Fruit fly (Drosophila melanogaster) whole organism, embryonic: Measurements from ENCODE around the gene CG13124.
A peak's percentile ranks its signal among the peaks of the same experiment; 100 is the strongest.

ENCODE experiments used
- Bdp1 ChIP-seq: fragments of 200-800 bp; sonication (Bioruptor generic); optimal IDR thresholded peaks from 3 replicates; lab custom pipeline; 2016; ENCODE audit warnings: missing biosample characterization, missing genetic modification characterization
- CG11398 ChIP-seq: fragments of 200-800 bp; sonication (Bioruptor generic); optimal IDR thresholded peaks from 2 replicates; lab custom pipeline; 2016; ENCODE audit warnings: missing biosample characterization, missing genetic modification characterization
- CG12219 ChIP-seq: fragments of 200-800 bp; sonication (Bioruptor generic); optimal IDR thresholded peaks from 3 replicates; lab custom pipeline; 2018; ENCODE audit warnings: missing biosample characterization, mild to moderate bottlenecking, missing genetic modification characterization
- CG15073 ChIP-seq: fragments of 200-800 bp; sonication (Bioruptor generic); optimal IDR thresholded peaks from 2 replicates; lab custom pipeline; 2016; ENCODE audit warnings: missing biosample characterization, missing genetic modification characterization
- CG1602 ChIP-seq: fragments of 200-800 bp; sonication (Bioruptor generic); optimal IDR thresholded peaks from 3 replicates; lab custom pipeline; 2016; ENCODE audit warnings: missing biosample characterization, missing genetic modification characterization
- CG3163 ChIP-seq: fragments of 200-800 bp; sonication (Bioruptor generic); optimal IDR thresholded peaks from 3 replicates; lab custom pipeline; 2016; ENCODE audit warnings: missing biosample characterization, missing genetic modification characterization
- CG3281 ChIP-seq: fragments of 200-800 bp; sonication (Bioruptor generic); optimal IDR thresholded peaks from 3 replicates; lab custom pipeline; 2017; ENCODE audit warnings: missing biosample characterization, mild to moderate bottlenecking, missing genetic modification characterization
- CG42726 ChIP-seq: fragments of 200-800 bp; sonication (Bioruptor generic); IDR thresholded peaks from 2 replicates; pipeline ENCODE4 v1.3.6; 2022; ENCODE audit warnings: missing biosample characterization, missing genetic modification characterization; ENCODE audit not compliant: partially characterized antibody
- CG6254 ChIP-seq: fragments of 200-800 bp; sonication (Bioruptor generic); optimal IDR thresholded peaks from 3 replicates; lab custom pipeline; 2017; ENCODE audit warnings: mild to moderate bottlenecking, missing biosample characterization, missing genetic modification reagents, missing genetic modification characterization
- CG6813 ChIP-seq: fragments of 200-800 bp; sonication (Bioruptor generic); optimal IDR thresholded peaks from 2 replicates; lab custom pipeline; 2017; ENCODE audit warnings: missing biosample characterization, missing genetic modification characterization, mild to moderate bottlenecking, moderate library complexity, missing genetic modification reagents
- CG7963 ChIP-seq: fragments of 200-800 bp; sonication (Bioruptor generic); IDR thresholded peaks from 3 replicates; pipeline ENCODE4 v1.3.6; 2022; ENCODE audit warnings: missing biosample characterization, missing genetic modification characterization; ENCODE audit not compliant: partially characterized antibody
- CG9727 ChIP-seq: fragments of 200-800 bp; sonication (Bioruptor generic); optimal IDR thresholded peaks from 3 replicates; lab custom pipeline; 2017; ENCODE audit warnings: missing biosample characterization, mild to moderate bottlenecking, missing genetic modification characterization
- Dip3 ChIP-seq: fragments of 200-800 bp; sonication (Bioruptor generic); optimal IDR thresholded peaks from 3 replicates; lab custom pipeline; 2016; ENCODE audit warnings: missing biosample characterization, missing genetic modification characterization
- Fer1 ChIP-seq: fragments of 200-800 bp; sonication (Bioruptor generic); optimal IDR thresholded peaks from 2 replicates; lab custom pipeline; 2017; ENCODE audit warnings: missing biosample characterization, mild to moderate bottlenecking, missing genetic modification characterization
- H15 ChIP-seq: fragments of 200-800 bp; sonication (Bioruptor generic); IDR thresholded peaks from 3 replicates; pipeline ENCODE4 v1.3.6; 2022; ENCODE audit warnings: missing biosample characterization, missing genetic modification characterization
- HLH4C ChIP-seq: fragments of 200-800 bp; sonication (Bioruptor generic); IDR thresholded peaks from 3 replicates; pipeline ENCODE4 v1.3.6; 2022; ENCODE audit warnings: missing biosample characterization, missing genetic modification characterization; ENCODE audit not compliant: partially characterized antibody
- Mrtf ChIP-seq: fragments of 200-800 bp; sonication (Bioruptor generic); IDR thresholded peaks from 3 replicates; pipeline ENCODE4 v1.3.6; 2022; ENCODE audit warnings: missing biosample characterization, missing genetic modification characterization
- Opbp ChIP-seq: fragments of 200-800 bp; sonication (Bioruptor generic); IDR thresholded peaks from 3 replicates; pipeline ENCODE4 v1.3.6; 2022; ENCODE audit warnings: missing biosample characterization, missing genetic modification characterization; ENCODE audit not compliant: partially characterized antibody
- PHDP ChIP-seq: fragments of 200-800 bp; sonication (Bioruptor generic); optimal IDR thresholded peaks from 3 replicates; lab custom pipeline; 2018; ENCODE audit warnings: missing biosample characterization, mild to moderate bottlenecking, missing genetic modification characterization, moderate library complexity
- Sin3A ChIP-seq: fragments of >200 bp; optimal IDR thresholded peaks from 2 replicates; lab custom pipeline; 2018
- Sry-β ChIP-seq: fragments of 200-800 bp; sonication (Bioruptor generic); optimal IDR thresholded peaks from 2 replicates; lab custom pipeline; 2018; ENCODE audit warnings: missing biosample characterization, mild to moderate bottlenecking, missing genetic modification characterization, moderate library complexity
- Vsx1 ChIP-seq: fragments of 200-800 bp; sonication (Bioruptor generic); optimal IDR thresholded peaks from 2 replicates; lab custom pipeline; 2017; ENCODE audit warnings: missing biosample characterization, mild to moderate bottlenecking, missing genetic modification characterization, missing genetic modification reagents
- ac ChIP-seq: fragments of 200-800 bp; sonication (Bioruptor generic); optimal IDR thresholded peaks from 3 replicates; lab custom pipeline; 2017; ENCODE audit warnings: missing biosample characterization, mild to moderate bottlenecking, missing genetic modification characterization
- ash1 ChIP-seq: fragments of 200-800 bp; sonication (Bioruptor generic); optimal IDR thresholded peaks from 2 replicates; lab custom pipeline; 2018; ENCODE audit warnings: missing biosample characterization, mild to moderate bottlenecking, missing genetic modification characterization
- chn ChIP-seq: fragments of 200-800 bp; sonication (Bioruptor generic); optimal IDR thresholded peaks from 2 replicates; lab custom pipeline; 2016; ENCODE audit warnings: missing biosample characterization, missing genetic modification characterization
- croc ChIP-seq: fragments of 200-800 bp; sonication (Bioruptor generic); conservative IDR thresholded peaks from 3 replicates; pipeline ENCODE4 v1.3.6; 2022; ENCODE audit warnings: missing biosample characterization, missing genetic modification characterization
- disco-r ChIP-seq: fragments of 200-800 bp; sonication (Bioruptor generic); optimal IDR thresholded peaks from 2 replicates; lab custom pipeline; 2016; ENCODE audit warnings: missing biosample characterization, missing genetic modification characterization
- dmrt11E ChIP-seq: fragments of 200-800 bp; sonication (Bioruptor generic); optimal IDR thresholded peaks from 3 replicates; lab custom pipeline; 2018; ENCODE audit warnings: missing biosample characterization, mild to moderate bottlenecking, missing genetic modification characterization, moderate library complexity
- dmrt99B ChIP-seq: fragments of 200-800 bp; sonication (Bioruptor generic); optimal IDR thresholded peaks from 2 replicates; lab custom pipeline; 2018; ENCODE audit warnings: missing biosample characterization, mild to moderate bottlenecking, missing genetic modification characterization, moderate library complexity
- ems ChIP-seq: fragments of 200-800 bp; sonication (Bioruptor generic); optimal IDR thresholded peaks from 3 replicates; lab custom pipeline; 2016; ENCODE audit warnings: missing biosample characterization, missing genetic modification characterization
- ewg ChIP-seq: fragments of 200-800 bp; sonication (Bioruptor generic); optimal IDR thresholded peaks from 3 replicates; lab custom pipeline; 2017; ENCODE audit warnings: mild to moderate bottlenecking, missing biosample characterization, missing genetic modification reagents, missing genetic modification characterization
- gsb-n ChIP-seq: fragments of 200-800 bp; sonication (Bioruptor generic); optimal IDR thresholded peaks from 3 replicates; lab custom pipeline; 2018; ENCODE audit warnings: missing biosample characterization, mild to moderate bottlenecking, missing genetic modification characterization
- her ChIP-seq: fragments of 200-800 bp; sonication (Bioruptor generic); optimal IDR thresholded peaks from 2 replicates; lab custom pipeline; 2016; ENCODE audit warnings: missing biosample characterization, missing genetic modification characterization
- hkb ChIP-seq, 2 experiments: fragments of 200-800 bp in 1 of 2; fragments of >200 bp in 1 of 2; sonication (Bioruptor generic) in 1 of 2; IDR thresholded peaks in 1 of 2; optimal IDR thresholded peaks in 1 of 2; 2 replicates each; pipeline versions ENCODE4 v1.3.6 to Lab custom; 2017 to 2022; ENCODE audit warnings: missing biosample characterization in 1 of 2, missing genetic modification characterization in 1 of 2
- jing ChIP-seq: fragments of 200-800 bp; sonication (Bioruptor generic); optimal IDR thresholded peaks from 2 replicates; lab custom pipeline; 2018; ENCODE audit warnings: missing biosample characterization, mild to moderate bottlenecking, missing genetic modification characterization
- lbe ChIP-seq: fragments of 200-800 bp; sonication (Bioruptor generic); optimal IDR thresholded peaks from 2 replicates; lab custom pipeline; 2016; ENCODE audit warnings: missing biosample characterization, mild to moderate bottlenecking, missing genetic modification characterization
- lov ChIP-seq, 2 experiments: fragments of 200-800 bp in 1 of 2; fragments of >200 bp in 1 of 2; sonication (Bioruptor generic) in 1 of 2; IDR thresholded peaks in 1 of 2; optimal IDR thresholded peaks in 1 of 2; 2 replicates in 1 of 2; 3 replicates in 1 of 2; pipeline versions ENCODE4 v1.3.6 to Lab custom; 2017 to 2022; ENCODE audit warnings: missing biosample characterization in 1 of 2, missing genetic modification characterization in 1 of 2
- nau ChIP-seq: fragments of 200-800 bp; sonication (Bioruptor generic); optimal IDR thresholded peaks from 3 replicates; lab custom pipeline; 2017; ENCODE audit warnings: missing biosample characterization, mild to moderate bottlenecking, missing genetic modification characterization, missing genetic modification reagents
- nerfin-2 ChIP-seq: fragments of 200-800 bp; sonication (Bioruptor generic); IDR thresholded peaks from 2 replicates; pipeline ENCODE4 v1.3.6; 2022; ENCODE audit warnings: missing biosample characterization, missing genetic modification characterization; ENCODE audit not compliant: partially characterized antibody
- oc ChIP-seq: fragments of 200-800 bp; sonication (Bioruptor generic); optimal IDR thresholded peaks from 2 replicates; lab custom pipeline; 2018; ENCODE audit warnings: missing biosample characterization, mild to moderate bottlenecking, missing genetic modification characterization, moderate library complexity
- pb ChIP-seq: fragments of 200-800 bp; sonication (Bioruptor generic); optimal IDR thresholded peaks from 3 replicates; lab custom pipeline; 2016; ENCODE audit warnings: missing biosample characterization, missing genetic modification characterization
- pzg ChIP-seq: fragments of 200-800 bp; sonication (Bioruptor generic); optimal IDR thresholded peaks from 3 replicates; lab custom pipeline; 2018; ENCODE audit warnings: missing biosample characterization, mild to moderate bottlenecking, missing genetic modification characterization, moderate library complexity
- run ChIP-seq: fragments of 200-800 bp; sonication (Bioruptor generic); optimal IDR thresholded peaks from 3 replicates; lab custom pipeline; 2018; ENCODE audit warnings: missing biosample characterization, mild to moderate bottlenecking, missing genetic modification characterization
- sens-2 ChIP-seq: fragments of 200-800 bp; sonication (Bioruptor generic); IDR thresholded peaks from 2 replicates; pipeline ENCODE4 v1.3.6; 2022; ENCODE audit warnings: missing biosample characterization, missing genetic modification characterization
- shn ChIP-seq: fragments of 200-800 bp; sonication (Bioruptor generic); optimal IDR thresholded peaks from 3 replicates; lab custom pipeline; 2016; ENCODE audit warnings: missing biosample characterization, missing genetic modification characterization
- ttk ChIP-seq: fragments of 200-800 bp; sonication (Bioruptor generic); IDR thresholded peaks from 2 replicates; pipeline ENCODE4 v2.1.2; 2022; ENCODE audit warnings: missing biosample characterization, missing genetic modification characterization
- unc-4 ChIP-seq: fragments of 200-800 bp; sonication (Bioruptor generic); IDR thresholded peaks from 2 replicates; pipeline ENCODE4 v1.3.6; 2022; ENCODE audit warnings: missing biosample characterization, missing genetic modification characterization; ENCODE audit not compliant: partially characterized antibody
- usp ChIP-seq: fragments of >200 bp; optimal IDR thresholded peaks from 2 replicates; lab custom pipeline; 2017; ENCODE audit warnings: missing biosample characterization, missing genetic modification characterization
- zfh2 ChIP-seq: fragments of 200-800 bp; sonication (Bioruptor generic); optimal IDR thresholded peaks from 2 replicates; lab custom pipeline; 2016; ENCODE audit warnings: missing biosample characterization, missing genetic modification characterization

Gene CG13124

dm6 chr2L:9947265-9947664 is 38.8 kb upstream of the CG13124 start, which contains the start of gene CG5853 (continued):
- TF ChIP-seq dmrt11E (no peak), Mrtf (0 out of 3 replicates have a peak, but pooled peaks have one; percentile 11), Opbp (GFP tag; lab: Robert Waterston, UW) (0 out of 3 replicates have a peak, but pooled peaks have one; percentile 7), gsb-n (tag; lab: Kevin White, UChicago) (no peak), chn (GFP tag; lab: Kevin White, UChicago) (no peak), CG7963 (GFP tag; lab: Robert Waterston, UW) (no peak), jing (no peak), croc (no peak), ewg (GFP tag; lab: Kevin White, UChicago) (no peak), CG12219 (GFP tag; lab: Kevin White, UChicago) (no peak), CG6813 (GFP tag; lab: Kevin White, UChicago) (no peak), lov (optimal IDR thresholded peaks at IDR 0.05; lab: Kevin White, UChicago) (no peak), lov (GFP tag; IDR thresholded peaks at IDR 0.05; lab: Robert Waterston, UW) (no peak), HLH4C (no peak), Fer1 (GFP tag; lab: Kevin White, UChicago) (no peak), ac (GFP tag; lab: Kevin White, UChicago) (no peak), Sry-β (GFP tag; lab: Kevin White, UChicago) (no peak), run (tag; lab: Kevin White, UChicago) (no peak), CG3163 (GFP tag; lab: Kevin White, UChicago) (peak; percentile 25), CG3281 (GFP tag; lab: Kevin White, UChicago) (no peak), CG1602 (no peak), nerfin-2 (GFP tag; lab: Robert Waterston, UW) (no peak), disco-r (GFP tag; lab: Kevin White, UChicago) (no peak), shn (GFP tag; lab: Kevin White, UChicago) (no peak), CG11398 (GFP tag; lab: Kevin White, UChicago) (no peak), ttk (GFP tag; lab: Robert Waterston, UW) (no peak), nau (no peak), Vsx1 (GFP tag; lab: Kevin White, UChicago) (no peak), Sin3A (no peak), dmrt99B (tag; lab: Kevin White, UChicago) (no peak), pzg (GFP tag; lab: Kevin White, UChicago) (peak; percentile 11), unc-4 (GFP tag; lab: Robert Waterston, UW) (no peak), lbe (GFP tag; lab: Kevin White, UChicago) (peak; percentile 49), H15 (GFP tag; lab: Robert Waterston, UW) (no peak), usp (GFP tag; lab: Kevin White, UChicago) (no peak), ash1 (peak; percentile 52), Dip3 (no peak), oc (no peak), sens-2 (GFP tag; lab: Robert Waterston, UW) (no peak), ems (GFP tag; lab: Kevin White, UChicago) (no peak), CG15073 (no peak), her (GFP tag; lab: Kevin White, UChicago) (no peak), CG6254 (no peak), PHDP (peak; percentile 4), Bdp1 (GFP tag; lab: Kevin White, UChicago) (no peak), pb (peak; percentile 1), CG9727 (GFP tag; lab: Kevin White, UChicago) (no peak), zfh2 (GFP tag; lab: Kevin White, UChicago) (no peak), hkb (optimal IDR thresholded peaks at IDR 0.05; lab: Kevin White, UChicago) (no peak), hkb (GFP tag; IDR thresholded peaks at IDR 0.05; lab: Robert Waterston, UW) (no peak), CG42726 (no peak)
